Worm (Caenorhabditis elegans) whole organism, late embryonic: ENCODE results near the gene nhr-58.

ENCODE experiments used
- nfya-1 ChIP-seq: sonication (generic microtip); optimal IDR thresholded peaks from 2 replicates; lab custom pipeline; 2017; ENCODE audit warnings: missing genetic modification characterization, mild to moderate bottlenecking, missing compliant biosample characterization, antibody characterized with exemption, moderate library complexity
- pha-4 ChIP-seq: fragments of 150-350 bp; optimal IDR thresholded peaks from 2 replicates; lab custom pipeline; 2018; ENCODE audit warnings: missing biosample characterization, missing genetic modification reagents, missing genetic modification characterization

DNA sequence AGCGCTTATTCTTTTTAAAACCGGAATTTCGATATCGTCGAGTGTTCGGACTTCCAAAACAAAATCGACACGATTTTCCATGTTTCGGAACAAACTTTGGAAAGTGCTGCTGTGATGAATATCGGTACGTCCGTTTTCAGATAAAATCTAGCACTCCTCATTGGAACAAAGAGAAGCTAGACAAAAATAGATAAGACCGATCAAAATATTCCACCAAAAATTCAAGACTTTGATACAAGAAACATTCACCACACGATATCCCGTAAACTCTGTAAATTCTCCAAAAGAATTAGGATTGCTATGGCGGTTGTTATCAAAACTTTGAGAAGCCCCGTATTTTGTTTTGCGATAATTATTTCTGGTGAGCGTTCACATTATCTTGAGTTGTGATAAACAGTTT is 11.1 kb downstream of the nhr-58 start, which contains the start of gene C14C6.3:
- no peak for TF ChIP-seq nfya-1
- TF ChIP-seq pha-4, result no peak
